Worm (Caenorhabditis elegans) whole organism, early embryonic: ENCODE data around the gene srh-299.

Source experiments
- B0310.2 ChIP-seq: sonication (generic microtip); optimal IDR thresholded peaks from 2 replicates; lab custom pipeline; 2016; ENCODE audit warnings: mild to moderate bottlenecking, missing genetic modification characterization, missing compliant biosample characterization
- F13C5.2 ChIP-seq: sonication (generic microtip); optimal IDR thresholded peaks from 2 replicates; lab custom pipeline; 2017; ENCODE audit warnings: mild to moderate bottlenecking, missing genetic modification characterization, inconsistent platforms, missing compliant biosample characterization
- aly-1 ChIP-seq: sonication (generic microtip); optimal IDR thresholded peaks from 2 replicates; lab custom pipeline; 2016; ENCODE audit warnings: missing genetic modification characterization, missing compliant biosample characterization
- ama-1 ChIP-seq: fragments of 150-350 bp; optimal IDR thresholded peaks from 2 replicates; lab custom pipeline; 2014
- ceh-13 ChIP-seq: fragments of 200-800 bp; sonication (Bioruptor generic); optimal IDR thresholded peaks from 2 replicates; lab custom pipeline; 2018; ENCODE audit warnings: mild to moderate bottlenecking, missing genetic modification characterization, missing compliant biosample characterization
- ceh-36 ChIP-seq: sonication (generic microtip); optimal IDR thresholded peaks from 2 replicates; lab custom pipeline; 2016; ENCODE audit warnings: missing genetic modification characterization, inconsistent platforms, missing compliant biosample characterization
- ets-7 ChIP-seq: sonication (generic microtip); optimal IDR thresholded peaks from 2 replicates; lab custom pipeline; 2016; ENCODE audit warnings: missing genotype, missing genetic modification characterization, missing compliant biosample characterization
- flt-1 ChIP-seq: fragments of 200-800 bp; sonication (Bioruptor generic); IDR thresholded peaks from 2 replicates; pipeline ENCODE4 v1.3.6; 2022; ENCODE audit warnings: missing genetic modification characterization, missing compliant biosample characterization
- hmbx-1 ChIP-seq: sonication (generic microtip); optimal IDR thresholded peaks from 2 replicates; lab custom pipeline; 2016; ENCODE audit warnings: mild to moderate bottlenecking, missing genetic modification characterization, missing compliant biosample characterization
- hmg-4 ChIP-seq: fragments of 200-800 bp; sonication (Bioruptor generic); optimal IDR thresholded peaks from 2 replicates; lab custom pipeline; 2018; ENCODE audit warnings: mild to moderate bottlenecking, missing genetic modification characterization, missing compliant biosample characterization
- hnd-1 ChIP-seq: sonication (generic microtip); optimal IDR thresholded peaks from 2 replicates; lab custom pipeline; 2016; ENCODE audit warnings: missing genetic modification characterization, missing compliant biosample characterization
- pes-1 ChIP-seq: fragments of 200-800 bp; sonication (Bioruptor generic); IDR thresholded peaks from 2 replicates; pipeline ENCODE4 v1.3.6; 2022; ENCODE audit warnings: missing genetic modification reagents, missing genetic modification characterization, missing compliant biosample characterization
- scrt-1 ChIP-seq: fragments of 200-800 bp; sonication (Bioruptor generic); IDR thresholded peaks from 2 replicates; pipeline ENCODE4 v1.3.6; 2022; ENCODE audit warnings: missing genetic modification characterization, missing compliant biosample characterization
- sea-1 ChIP-seq: fragments of 200-800 bp; sonication (Bioruptor generic); conservative IDR thresholded peaks from 2 replicates; pipeline ENCODE4 v1.3.6; 2022; ENCODE audit warnings: missing genetic modification characterization, missing compliant biosample characterization
- tbx-11 ChIP-seq: fragments of 200-800 bp; sonication (Bioruptor generic); IDR thresholded peaks from 2 replicates; pipeline ENCODE4 v1.3.6; 2022; ENCODE audit warnings: missing genetic modification characterization, missing compliant biosample characterization
- tbx-37 ChIP-seq: fragments of 200-800 bp; sonication (Bioruptor generic); conservative IDR thresholded peaks from 2 replicates; pipeline ENCODE4 v1.3.6; 2022; ENCODE audit warnings: missing genetic modification reagents, missing genetic modification characterization, missing compliant biosample characterization
- tra-4 ChIP-seq: sonication (generic microtip); optimal IDR thresholded peaks from 2 replicates; lab custom pipeline; 2017; ENCODE audit warnings: missing genetic modification characterization, missing compliant biosample characterization

The srh-299 gene

DNA sequence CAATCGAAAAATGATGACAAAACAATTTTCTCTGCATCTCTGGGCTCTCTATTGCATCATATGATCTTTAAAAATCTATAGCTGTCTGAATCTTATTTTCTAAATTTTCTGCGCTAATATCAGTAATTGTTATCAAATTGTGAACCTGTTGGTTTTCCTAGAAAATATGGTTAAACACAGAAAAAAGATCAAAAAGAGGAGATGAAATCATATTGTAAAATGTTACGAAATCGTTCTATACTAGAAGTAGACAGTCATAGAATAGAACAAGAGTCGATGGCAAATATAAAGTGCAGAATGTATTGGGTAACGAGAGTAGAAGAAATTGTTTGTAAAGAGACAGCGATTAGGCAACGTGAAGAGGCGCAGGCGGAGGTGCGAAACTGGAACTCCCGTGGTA, 17.6 kb downstream of the srh-299 start:
- TF ChIP-seq ceh-36 (tag; lab: Kevin White, UChicago) (no peak), ets-7 (tag; lab: Kevin White, UChicago) (no peak)

ce11 chrV:15884698-15885097, 21.6 kb downstream of the srh-299 start, which contains the start of gene oac-42:
Gene oac-42, minus strand, starts transcription at chrV:15884798.
- no peak for TF ChIP-seq ceh-13 (GFP tag; lab: Kevin White, UChicago)
- TF ChIP-seq flt-1 (GFP tag; lab: Robert Waterston, UW): no peak
- TF ChIP-seq ceh-36 (tag; lab: Kevin White, UChicago): no peak
- no peak for TF ChIP-seq hnd-1 (tag; lab: Kevin White, UChicago)
- TF ChIP-seq tbx-11 (GFP tag; lab: Robert Waterston, UW): no peak
- no peak for TF ChIP-seq hmg-4 (GFP tag; lab: Kevin White, UChicago)

ce11 chrV:15885967-15886366, 22.8 kb downstream of the srh-299 start, which contains the start of gene T06C12.9:
Gene T06C12.9, minus strand, starts transcription at chrV:15886067.
- TF ChIP-seq F13C5.2 (tag; lab: Kevin White, UChicago): no peak
- TF ChIP-seq flt-1 (GFP tag; lab: Robert Waterston, UW): no peak
- no peak for TF ChIP-seq hmbx-1 (tag; lab: Kevin White, UChicago)
- no peak for TF ChIP-seq ceh-13 (GFP tag; lab: Kevin White, UChicago)
- TF ChIP-seq ets-7 (tag; lab: Kevin White, UChicago): no peak
- no peak for TF ChIP-seq ceh-36 (tag; lab: Kevin White, UChicago)
- TF ChIP-seq tbx-11 (GFP tag; lab: Robert Waterston, UW): no peak
- no peak for TF ChIP-seq aly-1 (tag; lab: Kevin White, UChicago)
- no peak for TF ChIP-seq ama-1
- TF ChIP-seq B0310.2 (tag; lab: Kevin White, UChicago): no peak
- TF ChIP-seq hnd-1 (tag; lab: Kevin White, UChicago): no peak

DNA sequence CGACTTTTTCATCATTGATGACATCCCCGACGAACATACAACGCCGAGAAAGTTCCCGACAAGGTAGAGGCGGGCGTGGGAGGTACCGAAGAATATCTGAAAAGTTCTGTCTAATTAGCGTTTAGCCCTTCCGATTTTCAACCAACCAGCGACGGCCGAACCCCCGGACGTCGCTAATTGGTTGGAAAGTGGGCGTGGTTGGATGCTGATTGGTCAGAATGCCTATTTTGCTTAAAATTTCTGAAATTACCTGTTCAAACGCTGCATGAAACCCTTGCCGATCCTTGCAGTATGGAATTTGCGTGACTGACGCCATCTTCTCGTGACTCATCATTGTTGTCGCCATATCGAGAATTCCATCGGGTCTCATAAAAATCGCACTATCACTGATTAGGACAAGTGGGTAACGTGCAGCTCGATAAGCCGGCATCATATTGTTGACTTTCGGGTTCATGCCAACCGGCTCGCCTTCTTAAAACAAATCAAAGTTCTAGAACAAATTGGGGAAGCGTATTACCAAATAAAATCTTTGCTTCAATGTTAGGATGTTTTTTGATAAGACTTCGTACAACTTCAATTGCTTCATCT, 24.7 kb downstream of the srh-299 start:
- no peak for TF ChIP-seq ama-1
- TF ChIP-seq B0310.2 (tag; lab: Kevin White, UChicago): no peak
- no peak for TF ChIP-seq hnd-1 (tag; lab: Kevin White, UChicago)
- TF ChIP-seq F13C5.2 (tag; lab: Kevin White, UChicago): no peak

ce11 chrV:15888751-15889150, 25.6 kb downstream of the srh-299 start, which contains the start of gene cgt-1:
Gene cgt-1, minus strand, starts transcription at chrV:15888851.
- no peak for TF ChIP-seq tbx-37 (GFP tag; lab: Robert Waterston, UW)
- TF ChIP-seq scrt-1 (GFP tag; lab: Robert Waterston, UW): no peak
- TF ChIP-seq ceh-13 (GFP tag; lab: Kevin White, UChicago): no peak
- no peak for TF ChIP-seq ama-1
- no peak for TF ChIP-seq tbx-11 (GFP tag; lab: Robert Waterston, UW)
- TF ChIP-seq hmbx-1 (tag; lab: Kevin White, UChicago): no peak
- no peak for TF ChIP-seq tra-4 (tag; lab: Kevin White, UChicago)
- no peak for TF ChIP-seq flt-1 (GFP tag; lab: Robert Waterston, UW)
- TF ChIP-seq pes-1 (GFP tag; lab: Robert Waterston, UW): no peak
- TF ChIP-seq B0310.2 (tag; lab: Kevin White, UChicago): no peak

ce11 chrV:15890115-15890514, 27.0 kb downstream of the srh-299 start:
- TF ChIP-seq pes-1 (GFP tag; lab: Robert Waterston, UW): no peak
- no peak for TF ChIP-seq sea-1 (GFP tag; lab: Robert Waterston, UW)
- no peak for TF ChIP-seq flt-1 (GFP tag; lab: Robert Waterston, UW)
- TF ChIP-seq hnd-1 (tag; lab: Kevin White, UChicago): no peak
- TF ChIP-seq ets-7 (tag; lab: Kevin White, UChicago): no peak
- no peak for TF ChIP-seq tbx-37 (GFP tag; lab: Robert Waterston, UW)
- TF ChIP-seq F13C5.2 (tag; lab: Kevin White, UChicago): no peak
- TF ChIP-seq tbx-11 (GFP tag; lab: Robert Waterston, UW): no peak
- no peak for TF ChIP-seq hmbx-1 (tag; lab: Kevin White, UChicago)
- TF ChIP-seq scrt-1 (GFP tag; lab: Robert Waterston, UW): no peak

DNA sequence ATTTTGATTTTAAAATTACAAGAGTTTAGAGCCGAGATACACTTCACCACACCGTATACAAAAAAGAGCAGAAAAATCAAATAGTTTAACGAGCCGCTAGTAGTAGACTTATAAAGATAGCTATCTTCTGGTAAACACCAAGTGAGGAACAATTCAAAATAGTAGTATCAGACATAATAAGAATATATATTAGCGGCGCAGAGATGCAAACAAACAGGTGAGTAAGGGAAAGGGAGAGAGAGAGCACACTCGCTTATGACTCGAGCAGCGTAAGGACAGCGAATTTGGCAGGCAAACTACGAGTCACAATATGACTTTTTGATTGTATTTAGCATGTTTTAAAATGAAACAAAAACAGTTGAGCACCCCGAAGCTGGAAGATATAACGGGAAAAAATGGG, 28.1 kb downstream of the srh-299 start:
- no peak for TF ChIP-seq hnd-1 (tag; lab: Kevin White, UChicago)
- TF ChIP-seq scrt-1 (GFP tag; lab: Robert Waterston, UW): no peak
- TF ChIP-seq hmg-4 (GFP tag; lab: Kevin White, UChicago): no peak
- no peak for TF ChIP-seq F13C5.2 (tag; lab: Kevin White, UChicago)
- TF ChIP-seq tbx-11 (GFP tag; lab: Robert Waterston, UW): no peak

DNA sequence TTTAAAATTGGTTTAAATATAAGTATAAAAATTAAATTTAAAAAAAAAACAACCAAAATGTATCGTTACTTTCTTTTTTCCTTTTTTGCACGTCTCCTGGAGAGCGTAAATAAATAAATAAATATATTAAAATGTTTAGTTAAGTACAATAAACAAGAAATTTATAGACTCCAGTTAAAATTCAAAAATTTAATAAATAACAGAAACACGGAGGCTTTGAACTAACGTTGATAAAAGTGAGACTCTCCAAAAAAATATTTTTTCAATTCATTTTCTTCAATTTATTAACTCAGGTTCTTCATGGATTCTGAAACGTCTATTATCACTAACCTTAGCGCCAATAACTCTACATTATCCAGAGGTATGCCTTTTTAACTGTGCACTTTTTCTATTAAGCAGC, 28.6 kb downstream of the srh-299 start, which contains the start of gene T06C12.12:
Gene T06C12.12, plus strand, starts transcription at position 301 of the 400 bp plus-strand sequence.
- TF ChIP-seq hmg-4 (GFP tag; lab: Kevin White, UChicago): no peak
- TF ChIP-seq B0310.2 (tag; lab: Kevin White, UChicago): no peak

ce11 chrV:15892696-15893095, 29.6 kb downstream of the srh-299 start, which contains the start of gene T06C12.11:
Gene T06C12.11, plus strand, starts transcription at chrV:15892996.
- TF ChIP-seq ets-7 (tag; lab: Kevin White, UChicago) (no peak), ceh-13 (GFP tag; lab: Kevin White, UChicago) (no peak), ama-1 (no peak), hmbx-1 (tag; lab: Kevin White, UChicago) (no peak), aly-1 (tag; lab: Kevin White, UChicago) (no peak)
